Worm (Caenorhabditis elegans): ENCODE data around the gene Y38C1AA.6.
A peak's percentile ranks its signal among the peaks of the same experiment; 100 is the strongest.

Y38C1AA.6 gene

DNA sequence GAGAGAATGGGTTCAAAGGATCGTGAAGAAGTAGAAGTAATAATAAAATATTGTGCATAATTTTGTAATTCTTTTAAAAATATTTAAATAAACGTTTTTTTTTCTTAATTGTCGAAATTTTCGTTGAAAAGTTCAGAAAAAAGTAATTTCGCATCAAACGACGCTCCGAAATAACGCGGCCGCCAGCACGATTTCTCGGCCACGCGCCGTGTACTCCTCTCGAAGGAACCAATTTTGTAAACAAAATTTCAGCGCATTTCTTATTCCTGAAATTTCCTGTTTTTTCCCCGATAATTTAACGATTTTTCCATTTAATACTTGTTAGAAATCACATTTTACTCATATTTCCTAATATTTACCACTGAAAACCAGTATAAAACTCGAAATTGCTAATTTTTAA is 29.4 kb downstream of the Y38C1AA.6 start, which contains the start of gene Y38C1AA.12 (continued):
- TF ChIP-seq aly-2 (tag; optimal IDR thresholded peaks at IDR 0.05) (no peak), nhr-28 (tag; optimal IDR thresholded peaks at IDR 0.05) (no peak), ceh-88 (GFP tag; IDR thresholded peaks at IDR 0.05) (peak; percentile 75), zag-1 (tag; optimal IDR thresholded peaks at IDR 0.05) (no peak), dsc-1 (tag; optimal IDR thresholded peaks at IDR 0.05) (peak; percentile 93), blmp-1 (tag; optimal IDR thresholded peaks at IDR 0.05) (peak; percentile 50), hlh-4 (tag; optimal IDR thresholded peaks at IDR 0.05) (peak; percentile 77), isw-1 (GFP tag; IDR thresholded peaks at IDR 0.05) (peak; percentile 79), sox-4 (tag; optimal IDR thresholded peaks at IDR 0.05) (peak; percentile 90), irx-1 (tag; optimal IDR thresholded peaks at IDR 0.05) (peak; percentile 97), lin-15B (tag; optimal IDR thresholded peaks at IDR 0.05) (peak; percentile 80), swsn-7 (tag; optimal IDR thresholded peaks at IDR 0.05) (peak; percentile 89), snpc-4 (tag; optimal IDR thresholded peaks at IDR 0.05) (peak; percentile 60), egl-27 (tag; optimal IDR thresholded peaks at IDR 0.05) (no peak), ceh-82 (tag; optimal IDR thresholded peaks at IDR 0.05) (peak; percentile 78 to 88 (median 79)), fos-1 (tag; optimal IDR thresholded peaks at IDR 0.05) (peak; percentile 33), pax-3 (tag; optimal IDR thresholded peaks at IDR 0.05) (peak; percentile 92), nhr-237 (tag; optimal IDR thresholded peaks at IDR 0.05) (peak; percentile 33), rnt-1 (tag; optimal IDR thresholded peaks at IDR 0.05) (peak; percentile 99), elt-3 (tag; optimal IDR thresholded peaks at IDR 0.05) (peak in 2 of 6 experiments; percentile 14 to 32), nhr-77 (tag; optimal IDR thresholded peaks at IDR 0.05) (peak; percentile 50), sup-37 (GFP tag; optimal IDR thresholded peaks at IDR 0.05) (peak; percentile 9), ets-5 (GFP tag; IDR thresholded peaks at IDR 0.05) (no peak), elt-2 (tag; optimal IDR thresholded peaks at IDR 0.05) (peak; percentile 73), lin-14 (GFP tag; optimal IDR thresholded peaks at IDR 0.05) (no peak), nhr-90 (tag; optimal IDR thresholded peaks at IDR 0.05; ENCODE audit: poor library complexity) (peak; percentile 95), tbx-2 (tag; optimal IDR thresholded peaks at IDR 0.05) (peak; percentile 92), nhr-71 (tag; optimal IDR thresholded peaks at IDR 0.05) (peak; percentile 94), zip-4 (GFP tag; optimal IDR thresholded peaks at IDR 0.05) (peak; percentile 70), C04F5.9 (tag; optimal IDR thresholded peaks at IDR 0.05) (peak; percentile 91), ceh-90 (tag; optimal IDR thresholded peaks at IDR 0.05) (peak; percentile 95), fkh-10 (GFP tag; optimal IDR thresholded peaks at IDR 0.05) (peak; percentile 44), aha-1 (tag; optimal IDR thresholded peaks at IDR 0.05) (no peak), C34B4.2 (tag; optimal IDR thresholded peaks at IDR 0.05) (no peak), grh-1 (GFP tag; IDR thresholded peaks at IDR 0.05) (peak; percentile 58), nhr-20 (tag; optimal IDR thresholded peaks at IDR 0.05) (peak; percentile 92), hlh-17 (GFP tag; optimal IDR thresholded peaks at IDR 0.05; ENCODE audit: borderline replicate concordance) (no peak), mep-1 (tag; optimal IDR thresholded peaks at IDR 0.05) (peak; percentile 89), ces-1 (GFP tag; optimal IDR thresholded peaks at IDR 0.05) (no peak), nhr-19 (GFP tag; conservative IDR thresholded peaks at IDR 0.05) (peak; percentile 87), ceh-63 (GFP tag; optimal IDR thresholded peaks at IDR 0.05) (no peak), lsy-2 (tag; optimal IDR thresholded peaks at IDR 0.05) (peak; percentile 84 to 88), lin-13 (GFP tag; optimal IDR thresholded peaks at IDR 0.05) (peak; percentile 84), mef-2 (tag; optimal IDR thresholded peaks at IDR 0.05) (no peak), jun-1 (tag; optimal IDR thresholded peaks at IDR 0.05) (peak; percentile 46), efl-3 (GFP tag; optimal IDR thresholded peaks at IDR 0.05) (no peak), egl-13 (tag; optimal IDR thresholded peaks at IDR 0.05) (peak; percentile 95), snu-23 (GFP tag; optimal IDR thresholded peaks at IDR 0.05) (peak; percentile 91)

Measured in whole organism, L1 larva.